Fruit fly (Drosophila melanogaster) whole organism, embryonic: ENCODE results near the gene CG14071.

Source experiments
- Adf1 ChIP-seq: fragments of 200-800 bp; sonication (Bioruptor generic); IDR thresholded peaks from 2 replicates; pipeline ENCODE4 v1.3.6; 2022; ENCODE audit warnings: missing biosample characterization, missing genetic modification characterization
- Antp ChIP-seq: fragments of 200-800 bp; sonication (Bioruptor generic); optimal IDR thresholded peaks from 3 replicates; lab custom pipeline; 2016; ENCODE audit warnings: missing biosample characterization, missing genetic modification characterization
- Bdp1 ChIP-seq: fragments of 200-800 bp; sonication (Bioruptor generic); optimal IDR thresholded peaks from 3 replicates; lab custom pipeline; 2016; ENCODE audit warnings: missing biosample characterization, missing genetic modification characterization
- CG10267 ChIP-seq: fragments of 200-800 bp; sonication (Bioruptor generic); optimal IDR thresholded peaks from 2 replicates; lab custom pipeline; 2018; ENCODE audit warnings: missing biosample characterization, mild to moderate bottlenecking, missing genetic modification characterization, moderate library complexity
- CG10274 ChIP-seq: fragments of 200-800 bp; sonication (Bioruptor generic); optimal IDR thresholded peaks from 3 replicates; lab custom pipeline; 2017; ENCODE audit warnings: missing biosample characterization, mild to moderate bottlenecking, missing genetic modification characterization
- CG11398 ChIP-seq: fragments of 200-800 bp; sonication (Bioruptor generic); optimal IDR thresholded peaks from 2 replicates; lab custom pipeline; 2016; ENCODE audit warnings: missing biosample characterization, missing genetic modification characterization
- CG11695 ChIP-seq: fragments of 200-800 bp; sonication (Bioruptor generic); IDR thresholded peaks from 3 replicates; pipeline ENCODE4 v1.3.6; 2022; ENCODE audit warnings: missing biosample characterization, missing genetic modification characterization
- CG13775 ChIP-seq: fragments of 200-800 bp; sonication (Bioruptor generic); optimal IDR thresholded peaks from 3 replicates; lab custom pipeline; 2017; ENCODE audit warnings: missing biosample characterization, mild to moderate bottlenecking, missing genetic modification characterization
- CG14710 ChIP-seq: fragments of 200-800 bp; sonication (Bioruptor generic); optimal IDR thresholded peaks from 3 replicates; lab custom pipeline; 2019; ENCODE audit warnings: missing biosample characterization, mild to moderate bottlenecking, missing genetic modification characterization, moderate library complexity
- CG15073 ChIP-seq: fragments of 200-800 bp; sonication (Bioruptor generic); optimal IDR thresholded peaks from 2 replicates; lab custom pipeline; 2016; ENCODE audit warnings: missing biosample characterization, missing genetic modification characterization
- CG15514 ChIP-seq: fragments of 200-800 bp; sonication (Bioruptor generic); optimal IDR thresholded peaks from 3 replicates; lab custom pipeline; 2017; ENCODE audit warnings: missing biosample characterization, missing genetic modification characterization, mild to moderate bottlenecking, moderate library complexity, missing genetic modification reagents
- CG1602 ChIP-seq: fragments of 200-800 bp; sonication (Bioruptor generic); optimal IDR thresholded peaks from 3 replicates; lab custom pipeline; 2016; ENCODE audit warnings: missing biosample characterization, missing genetic modification characterization
- CG17359 ChIP-seq: fragments of 200-800 bp; sonication (Bioruptor generic); optimal IDR thresholded peaks from 3 replicates; lab custom pipeline; 2018; ENCODE audit warnings: missing biosample characterization, mild to moderate bottlenecking, missing genetic modification characterization, moderate library complexity
- CG17829 ChIP-seq: fragments of 200-800 bp; optimal IDR thresholded peaks from 2 replicates; lab custom pipeline; 2019; ENCODE audit warnings: missing biosample characterization, mild to moderate bottlenecking, missing genetic modification characterization, moderate library complexity
- CG3847 ChIP-seq: fragments of 200-800 bp; sonication (Bioruptor generic); IDR thresholded peaks from 2 replicates; pipeline ENCODE4 v1.3.6; 2022; ENCODE audit warnings: missing biosample characterization, missing genetic modification characterization
- CG3995 ChIP-seq: fragments of 200-800 bp; sonication (Bioruptor generic); optimal IDR thresholded peaks from 3 replicates; lab custom pipeline; 2016; ENCODE audit warnings: missing biosample characterization, missing genetic modification characterization
- CG6791 ChIP-seq: fragments of 200-800 bp; sonication (Bioruptor generic); IDR thresholded peaks from 3 replicates; pipeline ENCODE4 v1.3.6; 2022; ENCODE audit warnings: missing biosample characterization, missing genetic modification characterization; ENCODE audit not compliant: partially characterized antibody
- CG7745 ChIP-seq: fragments of 200-800 bp; sonication (Bioruptor generic); optimal IDR thresholded peaks from 2 replicates; lab custom pipeline; 2018; ENCODE audit warnings: missing biosample characterization, mild to moderate bottlenecking, missing genetic modification characterization, moderate library complexity
- CG7928 ChIP-seq: fragments of 200-800 bp; sonication (Bioruptor generic); optimal IDR thresholded peaks from 2 replicates; lab custom pipeline; 2017; ENCODE audit warnings: missing biosample characterization, mild to moderate bottlenecking, missing genetic modification characterization
- CG7987 ChIP-seq: fragments of 200-800 bp; sonication (Bioruptor generic); optimal IDR thresholded peaks from 2 replicates; lab custom pipeline; 2018; ENCODE audit warnings: missing biosample characterization, mild to moderate bottlenecking, missing genetic modification characterization, moderate library complexity
- CG9609 ChIP-seq: fragments of 200-800 bp; sonication (Bioruptor generic); optimal IDR thresholded peaks from 3 replicates; lab custom pipeline; 2016; ENCODE audit warnings: missing biosample characterization, missing genetic modification characterization
- CG9727 ChIP-seq: fragments of 200-800 bp; sonication (Bioruptor generic); optimal IDR thresholded peaks from 3 replicates; lab custom pipeline; 2017; ENCODE audit warnings: missing biosample characterization, mild to moderate bottlenecking, missing genetic modification characterization
- CG9797 ChIP-seq: fragments of 200-800 bp; sonication (Bioruptor generic); optimal IDR thresholded peaks from 3 replicates; lab custom pipeline; 2018; ENCODE audit warnings: missing biosample characterization, mild to moderate bottlenecking, missing genetic modification characterization
- CG9817 ChIP-seq: fragments of 200-800 bp; sonication (Bioruptor generic); optimal IDR thresholded peaks from 2 replicates; lab custom pipeline; 2018; ENCODE audit warnings: missing biosample characterization, mild to moderate bottlenecking, missing genetic modification characterization, moderate library complexity
- Camta ChIP-seq: fragments of 200-800 bp; sonication (Bioruptor generic); optimal IDR thresholded peaks from 2 replicates; lab custom pipeline; 2016; ENCODE audit warnings: missing biosample characterization, missing genetic modification characterization
- D19A ChIP-seq: fragments of 200-800 bp; optimal IDR thresholded peaks from 3 replicates; lab custom pipeline; 2019; ENCODE audit warnings: missing biosample characterization, mild to moderate bottlenecking, missing genetic modification characterization, moderate library complexity
- Dad ChIP-seq: fragments of 200-800 bp; sonication (Bioruptor generic); optimal IDR thresholded peaks from 3 replicates; lab custom pipeline; 2016; ENCODE audit warnings: missing biosample characterization, missing genetic modification characterization
- HLH54F ChIP-seq: fragments of 200-800 bp; sonication (Bioruptor generic); optimal IDR thresholded peaks from 3 replicates; lab custom pipeline; 2016; ENCODE audit warnings: missing biosample characterization, missing genetic modification characterization
- Hmr ChIP-seq: fragments of 200-800 bp; sonication (Bioruptor generic); optimal IDR thresholded peaks from 3 replicates; lab custom pipeline; 2017; ENCODE audit warnings: mild to moderate bottlenecking, missing biosample characterization, missing genetic modification reagents, missing genetic modification characterization
- Lhr ChIP-seq: fragments of 200-800 bp; sonication (Bioruptor generic); optimal IDR thresholded peaks from 3 replicates; lab custom pipeline; 2017; ENCODE audit warnings: mild to moderate bottlenecking, missing biosample characterization, missing genetic modification reagents, missing genetic modification characterization
- NC2α ChIP-seq: fragments of 200-800 bp; sonication (Bioruptor generic); optimal IDR thresholded peaks from 2 replicates; lab custom pipeline; 2016; ENCODE audit warnings: missing biosample characterization, missing genetic modification characterization
- Nf-YC ChIP-seq: fragments of 200-800 bp; optimal IDR thresholded peaks from 3 replicates; lab custom pipeline; 2019; ENCODE audit warnings: missing biosample characterization, mild to moderate bottlenecking, missing genetic modification characterization, moderate library complexity
- Ravus ChIP-seq: fragments of 200-800 bp; sonication (Bioruptor generic); IDR thresholded peaks from 2 replicates; pipeline ENCODE4 v1.3.6; 2022; ENCODE audit warnings: missing biosample characterization, missing genetic modification characterization
- Sin3A ChIP-seq: fragments of >200 bp; optimal IDR thresholded peaks from 2 replicates; lab custom pipeline; 2018
- Six4 ChIP-seq: fragments of 200-800 bp; sonication (Bioruptor generic); optimal IDR thresholded peaks from 2 replicates; lab custom pipeline; 2016; ENCODE audit warnings: missing biosample characterization, missing genetic modification characterization
- Usf ChIP-seq: fragments of 200-800 bp; sonication (Bioruptor generic); optimal IDR thresholded peaks from 2 replicates; lab custom pipeline; 2017; ENCODE audit warnings: missing genotype, missing biosample characterization, missing genetic modification characterization
- abd-A ChIP-seq: fragments of 200-800 bp; sonication (Bioruptor generic); optimal IDR thresholded peaks from 3 replicates; lab custom pipeline; 2019; ENCODE audit warnings: missing biosample characterization, mild to moderate bottlenecking, missing genetic modification characterization, moderate library complexity
- ap ChIP-seq: fragments of 200-800 bp; sonication (Bioruptor generic); IDR thresholded peaks from 2 replicates; pipeline ENCODE4 v1.3.6; 2022; ENCODE audit warnings: missing biosample characterization, missing genetic modification characterization
- bowl ChIP-seq: fragments of 200-800 bp; sonication (Bioruptor generic); IDR thresholded peaks from 2 replicates; pipeline ENCODE4 v1.3.6; 2022; ENCODE audit warnings: missing biosample characterization, missing genetic modification characterization
- corto ChIP-seq: fragments of 200-800 bp; sonication (Bioruptor generic); optimal IDR thresholded peaks from 2 replicates; lab custom pipeline; 2016; ENCODE audit warnings: missing biosample characterization, mild to moderate bottlenecking, missing genetic modification characterization, moderate library complexity
- eve ChIP-seq, 2 experiments: fragments of >200 bp; optimal IDR thresholded peaks; 2 replicates each; lab custom pipeline; 2017; ENCODE audit warnings: missing biosample characterization in 2 of 2, missing genetic modification characterization in 2 of 2
- eyg ChIP-seq: fragments of 200-800 bp; sonication (Bioruptor generic); optimal IDR thresholded peaks from 3 replicates; lab custom pipeline; 2016; ENCODE audit warnings: missing biosample characterization, missing genetic modification characterization
- her ChIP-seq: fragments of 200-800 bp; sonication (Bioruptor generic); optimal IDR thresholded peaks from 2 replicates; lab custom pipeline; 2016; ENCODE audit warnings: missing biosample characterization, missing genetic modification characterization
- jigr1 ChIP-seq: fragments of 200-800 bp; sonication (Bioruptor generic); IDR thresholded peaks from 3 replicates; pipeline ENCODE4 v1.3.6; 2022; ENCODE audit warnings: missing biosample characterization, missing genetic modification characterization
- knrl ChIP-seq: fragments of 200-800 bp; sonication (Bioruptor generic); IDR thresholded peaks from 3 replicates; pipeline ENCODE4 v1.3.6; 2022; ENCODE audit warnings: missing biosample characterization, missing genetic modification characterization; ENCODE audit not compliant: partially characterized antibody
- phol ChIP-seq: fragments of 200-800 bp; sonication (Bioruptor generic); optimal IDR thresholded peaks from 3 replicates; lab custom pipeline; 2018; ENCODE audit warnings: missing biosample characterization, mild to moderate bottlenecking, missing genetic modification characterization, moderate library complexity
- pros ChIP-seq: fragments of 200-800 bp; sonication (Bioruptor generic); optimal IDR thresholded peaks from 3 replicates; lab custom pipeline; 2019; ENCODE audit warnings: missing biosample characterization, mild to moderate bottlenecking, missing genetic modification characterization, moderate library complexity
- scrt ChIP-seq: fragments of 200-800 bp; sonication (Bioruptor generic); optimal IDR thresholded peaks from 2 replicates; lab custom pipeline; 2018; ENCODE audit warnings: missing biosample characterization, mild to moderate bottlenecking, missing genetic modification characterization, moderate library complexity
- usp ChIP-seq: fragments of >200 bp; optimal IDR thresholded peaks from 2 replicates; lab custom pipeline; 2017; ENCODE audit warnings: missing biosample characterization, missing genetic modification characterization
- vnd ChIP-seq: fragments of 200-800 bp; sonication (Bioruptor generic); IDR thresholded peaks from 3 replicates; pipeline ENCODE4 v1.3.6; 2022; ENCODE audit warnings: missing biosample characterization, missing genetic modification characterization; ENCODE audit not compliant: partially characterized antibody
- z ChIP-seq: fragments of 200-800 bp; sonication (Bioruptor generic); IDR thresholded peaks from 3 replicates; pipeline ENCODE4 v1.3.6; 2022; ENCODE audit warnings: missing biosample characterization, missing genetic modification characterization

CG14071 gene

dm6 chr2L:10856328-10856942 lies 32.3 kb downstream of the CG14071 start, which contains the start of gene Dnz1 (continued):
- TF ChIP-seq usp, result no peak
- TF ChIP-seq scrt (GFP tag; lab: Kevin White, UChicago), result peak; percentile 27
- TF ChIP-seq Antp, result no peak
- TF ChIP-seq CG6791 (GFP tag; lab: Robert Waterston, UW), result no peak
- peak; percentile 23 for TF ChIP-seq D19A (tag; lab: Kevin White, UChicago)
- TF ChIP-seq CG17359 (tag; lab: Kevin White, UChicago), result peak; percentile 65
- TF ChIP-seq Hmr (GFP tag; lab: Kevin White, UChicago), result peak; percentile 61
- peak; percentile 31 for TF ChIP-seq CG13775
- TF ChIP-seq CG15514 (GFP tag; lab: Kevin White, UChicago), result peak; percentile 97
- no peak for TF ChIP-seq Lhr (GFP tag; lab: Kevin White, UChicago)
- TF ChIP-seq CG9817 (tag; lab: Kevin White, UChicago), result peak; percentile 28
- TF ChIP-seq Sin3A, result peak; percentile 4
- peak; percentile 20 for TF ChIP-seq CG1602 (GFP tag; lab: Kevin White, UChicago)
- no peak for TF ChIP-seq CG10274 (GFP tag; lab: Kevin White, UChicago)
- no peak for TF ChIP-seq Usf
- TF ChIP-seq abd-A (tag; lab: Kevin White, UChicago), result no peak
- TF ChIP-seq Dad (GFP tag; lab: Kevin White, UChicago), result no peak
- TF ChIP-seq CG7928, result peak; percentile 34
- TF ChIP-seq her (GFP tag; lab: Kevin White, UChicago), result no peak
- peak; percentile 31 for TF ChIP-seq CG10267 (tag; lab: Kevin White, UChicago)
- no peak for TF ChIP-seq CG11398 (GFP tag; lab: Kevin White, UChicago)
- TF ChIP-seq phol (tag; lab: Kevin White, UChicago), result peak; percentile 49
- peak; percentile 38 for TF ChIP-seq HLH54F (GFP tag; lab: Kevin White, UChicago)
- no peak for TF ChIP-seq vnd (GFP tag; lab: Robert Waterston, UW)
- no peak for TF ChIP-seq CG7745 (tag; lab: Kevin White, UChicago)
- no peak; the same call in 1 of the 2 replicates for TF ChIP-seq ap (GFP tag; lab: Robert Waterston, UW)
- TF ChIP-seq CG3847 (GFP tag; lab: Robert Waterston, UW), result peak; percentile 65
- TF ChIP-seq bowl (GFP tag; lab: Robert Waterston, UW), result no peak
- TF ChIP-seq CG9797, result peak; percentile 50
- no peak for TF ChIP-seq jigr1 (GFP tag; lab: Robert Waterston, UW)
- peak; percentile 4 for TF ChIP-seq CG7987
- TF ChIP-seq eyg (GFP tag; lab: Kevin White, UChicago), result no peak
- TF ChIP-seq CG14710 (tag; lab: Kevin White, UChicago), result peak; percentile 43
- TF ChIP-seq z (GFP tag; lab: Robert Waterston, UW), result no peak
- TF ChIP-seq CG15073 (GFP tag; lab: Kevin White, UChicago), result no peak
- TF ChIP-seq CG9609 (GFP tag; lab: Kevin White, UChicago), result no peak
- peak; percentile 43 for TF ChIP-seq Six4 (GFP tag; lab: Kevin White, UChicago)
- TF ChIP-seq Adf1 (GFP tag; lab: Robert Waterston, UW), result peak; percentile 10; the same call in 1 of the 2 replicates
- peak; percentile 34 for TF ChIP-seq CG3995 (GFP tag; lab: Kevin White, UChicago)
- peak; percentile 45; the same call in 1 of the 3 replicates for TF ChIP-seq CG11695 (GFP tag; lab: Robert Waterston, UW)
- peak; percentile 63 for TF ChIP-seq CG17829 (tag; lab: Kevin White, UChicago)
- TF ChIP-seq NC2α (GFP tag; lab: Kevin White, UChicago), result no peak
- TF ChIP-seq CG9727, result peak; percentile 43
- no peak for TF ChIP-seq pros (GFP tag; lab: Kevin White, UChicago)
- TF ChIP-seq eve (GFP tag; optimal IDR thresholded peaks at IDR 0.05; lab: Kevin White, UChicago), result no peak
- peak; percentile 48 for TF ChIP-seq Nf-YC (tag; lab: Kevin White, UChicago)
- peak; percentile 3 for TF ChIP-seq Camta (GFP tag; lab: Kevin White, UChicago)
- TF ChIP-seq Bdp1 (GFP tag; lab: Kevin White, UChicago), result no peak
- TF ChIP-seq Ravus, result no peak
- no peak for TF ChIP-seq knrl
- TF ChIP-seq corto, result no peak
